Worm (Caenorhabditis elegans): ENCODE results near the gene F10C5.3.

F10C5.3 gene

DNA sequence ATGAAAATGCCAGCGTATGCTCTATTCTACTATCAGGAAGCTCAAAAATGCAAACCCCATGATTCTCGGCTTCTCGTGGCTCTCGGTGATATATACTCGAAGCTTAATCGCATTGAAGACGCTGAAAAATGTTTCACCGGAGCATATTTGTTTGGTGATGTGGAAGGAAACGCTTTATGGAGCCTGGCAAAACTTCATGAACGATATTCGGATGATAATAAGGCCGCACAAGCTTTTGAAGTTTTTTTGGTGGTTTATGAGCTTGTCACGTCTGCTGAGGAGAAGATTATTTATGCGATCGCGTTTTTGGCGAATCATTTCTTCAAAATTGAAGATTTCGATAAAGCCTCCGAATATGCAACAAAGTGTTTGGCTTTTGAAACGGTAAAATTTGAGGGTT, 2.4 kb upstream of the F10C5.3 start:
- TF ChIP-seq T22C8.4 (GFP tag; IDR thresholded peaks at IDR 0.05) = no peak
- no peak for TF ChIP-seq flt-1 (GFP tag; IDR thresholded peaks at IDR 0.05)
- no peak for TF ChIP-seq ztf-29 (GFP tag; IDR thresholded peaks at IDR 0.05)
- no peak for TF ChIP-seq ref-1 (GFP tag; conservative IDR thresholded peaks at IDR 0.05)
- TF ChIP-seq klf-2 (GFP tag; conservative IDR thresholded peaks at IDR 0.05) = no peak
- TF ChIP-seq cog-1 (tag; optimal IDR thresholded peaks at IDR 0.05) = no peak
- TF ChIP-seq ztf-23 (GFP tag; IDR thresholded peaks at IDR 0.05) = no peak
- TF ChIP-seq tab-1 (GFP tag; IDR thresholded peaks at IDR 0.05) = no peak
- TF ChIP-seq med-1 (GFP tag; optimal IDR thresholded peaks at IDR 0.05; ENCODE audit: insufficient read depth) = no peak

ce11 chrIII:482739-483138, 929 bp upstream of the F10C5.3 start:
- TF ChIP-seq med-1 (GFP tag; optimal IDR thresholded peaks at IDR 0.05; ENCODE audit: insufficient read depth) (no peak), klf-2 (GFP tag; conservative IDR thresholded peaks at IDR 0.05) (no peak), ref-1 (GFP tag; conservative IDR thresholded peaks at IDR 0.05) (no peak), ztf-29 (GFP tag; IDR thresholded peaks at IDR 0.05) (no peak), ztf-23 (GFP tag; IDR thresholded peaks at IDR 0.05) (no peak), tab-1 (GFP tag; IDR thresholded peaks at IDR 0.05) (no peak), cog-1 (tag; optimal IDR thresholded peaks at IDR 0.05) (no peak), flt-1 (GFP tag; IDR thresholded peaks at IDR 0.05) (no peak), T22C8.4 (GFP tag; IDR thresholded peaks at IDR 0.05) (no peak)

DNA sequence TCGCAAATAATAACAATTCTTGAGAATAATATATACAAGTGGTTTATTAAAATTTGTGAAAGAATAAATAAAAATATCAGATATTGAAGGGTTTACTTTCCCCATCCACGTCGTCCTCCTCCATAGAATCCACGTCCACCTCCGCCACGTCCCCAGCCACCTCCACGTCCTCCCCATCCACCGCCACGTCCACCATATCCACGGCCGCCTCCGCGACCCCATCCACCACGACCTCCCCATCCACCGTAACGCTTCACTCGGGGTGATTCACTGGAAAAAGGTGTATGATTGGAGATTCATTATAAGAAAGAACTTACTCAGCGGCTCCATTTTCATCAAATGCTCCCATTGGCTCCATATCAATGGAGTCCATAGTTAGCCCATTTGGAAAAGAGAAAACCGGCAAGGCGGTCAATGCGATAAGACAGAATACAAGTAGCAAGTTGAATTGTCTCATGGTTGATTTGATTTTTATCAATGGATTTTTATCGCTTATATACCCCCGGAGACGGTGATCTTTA, 2.5 kb downstream of the F10C5.3 start, which contains the start of gene nlp-32:
Gene nlp-32, minus strand, starts transcription at position 471 of the 521 bp plus-strand sequence.
- TF ChIP-seq ztf-29 (GFP tag; IDR thresholded peaks at IDR 0.05) = no peak
- no peak for TF ChIP-seq ztf-23 (GFP tag; IDR thresholded peaks at IDR 0.05)
- no peak for TF ChIP-seq med-1 (GFP tag; optimal IDR thresholded peaks at IDR 0.05; ENCODE audit: insufficient read depth)

DNA sequence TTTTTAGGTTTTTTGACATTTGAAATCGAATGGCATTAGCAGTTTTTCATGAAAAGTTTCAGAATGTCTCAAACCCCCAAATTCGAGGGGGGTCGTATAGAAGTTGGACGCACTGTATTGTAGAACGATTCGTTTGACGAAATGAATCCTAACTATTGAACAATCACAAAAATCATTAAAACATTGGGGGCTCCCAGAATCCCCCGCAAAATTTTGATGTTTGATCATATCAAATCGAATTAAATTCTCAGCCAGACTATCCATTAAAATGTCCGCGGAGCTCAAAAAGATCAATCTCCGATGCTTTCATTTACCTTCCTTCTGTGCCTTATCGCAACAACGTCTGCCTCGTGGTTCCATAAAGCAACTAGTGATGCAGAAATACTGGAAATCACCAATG, 4.8 kb downstream of the F10C5.3 start, which contains the start of gene F30H5.5:
Gene F30H5.5, plus strand, starts transcription at position 301 of the 400 bp plus-strand sequence.
- no peak for TF ChIP-seq T22C8.4 (GFP tag; IDR thresholded peaks at IDR 0.05)
- no peak for TF ChIP-seq ztf-29 (GFP tag; IDR thresholded peaks at IDR 0.05)
- no peak for TF ChIP-seq med-1 (GFP tag; optimal IDR thresholded peaks at IDR 0.05; ENCODE audit: insufficient read depth)
- TF ChIP-seq tab-1 (GFP tag; IDR thresholded peaks at IDR 0.05) = no peak
- TF ChIP-seq ref-1 (GFP tag; conservative IDR thresholded peaks at IDR 0.05) = no peak
- TF ChIP-seq ztf-23 (GFP tag; IDR thresholded peaks at IDR 0.05) = no peak
- TF ChIP-seq cog-1 (tag; optimal IDR thresholded peaks at IDR 0.05) = no peak
- no peak for TF ChIP-seq klf-2 (GFP tag; conservative IDR thresholded peaks at IDR 0.05)
- no peak for TF ChIP-seq flt-1 (GFP tag; IDR thresholded peaks at IDR 0.05)

ce11 chrIII:491090-491597, 7.5 kb downstream of the F10C5.3 start, which contains the start of gene unc-45:
TSS of gene unc-45 (plus strand) at chrIII:491547.
- TF ChIP-seq ztf-29 (GFP tag; IDR thresholded peaks at IDR 0.05) (no peak), klf-2 (GFP tag; conservative IDR thresholded peaks at IDR 0.05) (no peak)

DNA sequence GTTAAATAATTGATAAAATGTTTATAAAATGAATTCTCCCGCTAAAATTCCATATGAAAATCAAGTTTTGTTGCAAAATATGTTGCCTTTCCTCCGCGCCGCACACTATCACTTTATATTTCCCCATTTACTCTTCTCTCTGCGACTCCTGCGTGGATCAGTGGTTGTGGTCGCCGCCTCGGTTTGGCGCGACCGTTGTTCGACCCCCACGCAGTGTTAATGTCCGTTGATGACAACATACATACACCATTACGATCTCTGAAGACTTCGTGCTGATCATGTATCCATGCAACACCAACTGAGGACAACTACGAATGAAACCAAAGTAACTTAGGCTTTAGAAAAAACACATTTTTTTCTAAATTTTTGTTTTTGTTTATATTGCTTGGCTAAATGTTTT, 18.9 kb downstream of the F10C5.3 start:
- peak; percentile 65 for TF ChIP-seq ztf-29 (GFP tag; IDR thresholded peaks at IDR 0.05)
- TF ChIP-seq ztf-23 (GFP tag; IDR thresholded peaks at IDR 0.05) = peak; percentile 95
- TF ChIP-seq klf-2 (GFP tag; conservative IDR thresholded peaks at IDR 0.05) = peak; percentile 89
- TF ChIP-seq T22C8.4 (GFP tag; IDR thresholded peaks at IDR 0.05) = peak; percentile 83
- peak; percentile 54 for TF ChIP-seq med-1 (GFP tag; optimal IDR thresholded peaks at IDR 0.05; ENCODE audit: insufficient read depth)
- peak; percentile 73 for TF ChIP-seq ref-1 (GFP tag; conservative IDR thresholded peaks at IDR 0.05)
- TF ChIP-seq cog-1 (tag; optimal IDR thresholded peaks at IDR 0.05) = peak; percentile 93
- peak; percentile 91 for TF ChIP-seq tab-1 (GFP tag; IDR thresholded peaks at IDR 0.05)
- peak; percentile 90 for TF ChIP-seq flt-1 (GFP tag; IDR thresholded peaks at IDR 0.05)

ce11 chrIII:509045-509444, 25.4 kb downstream of the F10C5.3 start:
- TF ChIP-seq ref-1 (GFP tag; conservative IDR thresholded peaks at IDR 0.05) (no peak), T22C8.4 (GFP tag; IDR thresholded peaks at IDR 0.05) (no peak), klf-2 (GFP tag; conservative IDR thresholded peaks at IDR 0.05) (no peak), med-1 (GFP tag; optimal IDR thresholded peaks at IDR 0.05; ENCODE audit: insufficient read depth) (no peak), flt-1 (GFP tag; IDR thresholded peaks at IDR 0.05) (no peak), ztf-29 (GFP tag; IDR thresholded peaks at IDR 0.05) (no peak), ztf-23 (GFP tag; IDR thresholded peaks at IDR 0.05) (no peak), tab-1 (GFP tag; IDR thresholded peaks at IDR 0.05) (no peak), cog-1 (tag; optimal IDR thresholded peaks at IDR 0.05) (no peak)

- no peak for TF ChIP-seq cog-1 (tag; optimal IDR thresholded peaks at IDR 0.05)
- no peak for TF ChIP-seq flt-1 (GFP tag; IDR thresholded peaks at IDR 0.05)
- no peak for TF ChIP-seq ztf-23 (GFP tag; IDR thresholded peaks at IDR 0.05)
- TF ChIP-seq klf-2 (GFP tag; conservative IDR thresholded peaks at IDR 0.05) = no peak
- TF ChIP-seq tab-1 (GFP tag; IDR thresholded peaks at IDR 0.05) = no peak
Observed at ce11 chrIII:512117-512516, 28.4 kb downstream of the F10C5.3 start, which contains the start of gene F30H5.3. TSS of gene F30H5.3 (minus strand) at chrIII:512217.

DNA sequence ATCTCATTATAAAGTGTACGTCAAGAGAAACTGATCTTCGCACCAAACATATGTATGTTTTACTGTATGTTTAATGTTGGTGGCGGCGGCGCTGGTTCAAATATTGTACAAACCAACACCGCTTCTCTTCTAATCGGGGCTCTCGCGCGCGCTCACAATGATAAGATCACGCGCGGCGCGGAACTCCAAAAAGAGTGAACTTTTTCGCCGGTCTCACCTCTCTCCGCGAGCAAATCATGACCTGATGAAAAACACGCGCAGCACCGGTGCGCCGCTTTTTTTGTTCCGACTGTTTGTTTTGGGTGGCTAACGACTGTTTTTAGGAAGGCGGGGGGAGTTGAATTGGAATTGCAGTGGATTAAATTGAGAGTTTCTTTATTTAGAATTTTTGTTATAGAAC, 29.7 kb downstream of the F10C5.3 start:
- TF ChIP-seq tab-1 (GFP tag; IDR thresholded peaks at IDR 0.05) (no peak), ref-1 (GFP tag; conservative IDR thresholded peaks at IDR 0.05) (no peak), cog-1 (tag; optimal IDR thresholded peaks at IDR 0.05) (no peak), T22C8.4 (GFP tag; IDR thresholded peaks at IDR 0.05) (no peak), flt-1 (GFP tag; IDR thresholded peaks at IDR 0.05) (no peak), ztf-29 (GFP tag; IDR thresholded peaks at IDR 0.05) (no peak), klf-2 (GFP tag; conservative IDR thresholded peaks at IDR 0.05) (no peak), med-1 (GFP tag; optimal IDR thresholded peaks at IDR 0.05; ENCODE audit: insufficient read depth) (no peak), ztf-23 (GFP tag; IDR thresholded peaks at IDR 0.05) (no peak)

DNA sequence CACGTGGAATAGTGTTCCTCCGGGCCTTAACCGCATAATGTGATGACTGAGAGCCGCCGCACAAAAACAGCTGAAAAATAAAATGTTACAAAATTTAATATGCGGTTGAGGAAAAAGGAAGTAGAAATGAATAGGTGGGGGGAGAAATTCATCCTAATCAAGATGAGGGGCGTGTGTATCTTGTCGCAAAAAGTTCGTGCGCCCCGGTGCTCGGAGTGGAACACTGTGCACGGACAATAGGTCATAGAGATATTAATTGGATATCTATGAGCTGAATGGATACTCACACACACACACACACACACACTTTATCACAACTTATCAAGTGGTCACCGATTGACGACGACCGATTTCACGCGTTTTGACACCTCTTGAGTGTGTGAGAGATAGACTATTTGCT, 40.3 kb downstream of the F10C5.3 start, which contains the start of gene T22F7.3:
Gene T22F7.3, minus strand, starts transcription at position 101 of the 400 bp plus-strand sequence.
- no peak for TF ChIP-seq ref-1 (GFP tag; conservative IDR thresholded peaks at IDR 0.05)

Data from whole organism, midembryonic.